Fruit fly (Drosophila melanogaster) Kc167 (cell line): ENCODE measurements around the gene FoxP.

Experiments
- Myc ChIP-seq: fragments of >200 bp; optimal IDR thresholded peaks from 2 replicates; lab custom pipeline; 2017; ENCODE audit warnings: missing external identifiers
- Sin3A ChIP-seq: fragments of >200 bp; optimal IDR thresholded peaks from 2 replicates; lab custom pipeline; 2018; ENCODE audit warnings: missing external identifiers
- h ChIP-seq: fragments of >200 bp; optimal IDR thresholded peaks from 3 replicates; lab custom pipeline; 2018; ENCODE audit warnings: missing external identifiers
- insv ChIP-seq: fragments of >200 bp; optimal IDR thresholded peaks from 3 replicates; lab custom pipeline; 2018; ENCODE audit warnings: missing external identifiers
- psq ChIP-seq: fragments of >200 bp; optimal IDR thresholded peaks from 2 replicates; lab custom pipeline; 2017; ENCODE audit warnings: missing external identifiers
- ttk ChIP-seq: sonication (Bioruptor generic); optimal IDR thresholded peaks from 2 replicates; lab custom pipeline; 2017; ENCODE audit warnings: missing external identifiers

Gene FoxP

DNA sequence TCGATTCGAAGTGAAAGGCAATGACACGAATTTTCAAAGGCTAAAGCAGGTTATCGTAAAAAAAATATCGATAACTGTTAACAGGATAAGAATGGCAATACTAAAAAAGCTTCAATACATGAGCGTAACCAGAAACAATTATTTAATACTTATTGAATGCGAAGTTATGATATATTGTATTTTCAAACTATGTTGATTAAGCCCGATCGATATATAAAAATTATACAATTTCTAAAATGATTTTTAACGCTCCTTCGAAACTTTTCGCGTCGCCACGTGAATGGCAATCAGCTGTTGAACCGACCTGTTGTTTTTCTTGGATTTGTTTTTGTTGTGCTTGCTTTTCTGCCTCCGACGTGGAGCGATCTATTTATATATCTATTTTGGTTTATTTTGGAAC lies 25.5 kb upstream of the FoxP start, which contains the start of the genes Alg12 and Rpt3R:
Alg12 (plus strand) TSS at position 305 of the 400 bp plus-strand sequence.
Rpt3R (minus strand) TSS at position 324 of the 400 bp plus-strand sequence.
- TF ChIP-seq psq (lab: Kevin White, UChicago) = no peak
- TF ChIP-seq Myc (lab: Kevin White, UChicago) = no peak
- no peak for TF ChIP-seq ttk (lab: Kevin White, UChicago)
- no peak for TF ChIP-seq h (lab: Kevin White, UChicago)
- no peak for TF ChIP-seq insv (lab: Kevin White, UChicago)
- TF ChIP-seq Sin3A (lab: Kevin White, UChicago) = no peak

DNA sequence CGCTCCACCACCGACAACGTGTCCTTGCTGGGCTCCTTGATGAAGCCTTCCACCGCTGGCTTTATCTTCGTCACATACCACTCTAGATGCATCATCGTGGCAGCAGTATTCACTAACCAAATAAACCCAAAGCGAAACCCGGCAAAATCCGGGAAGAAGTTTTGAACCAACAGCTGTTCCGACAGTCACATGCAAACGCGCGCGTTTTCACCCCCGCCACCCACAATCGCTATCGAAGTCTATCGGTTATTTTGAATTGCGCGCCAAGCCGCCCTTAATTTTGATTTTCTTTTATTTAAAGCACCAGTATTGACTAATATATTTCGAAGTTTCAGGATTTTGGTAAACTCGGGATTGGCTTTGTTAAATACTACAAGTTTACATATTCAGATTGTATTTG lies 23.8 kb upstream of the FoxP start, which contains the start of gene Tti1:
Tti1 (minus strand) TSS at position 200 of the 400 bp plus-strand sequence.
- TF ChIP-seq psq (lab: Kevin White, UChicago) = no peak
- TF ChIP-seq h (lab: Kevin White, UChicago) = no peak
- TF ChIP-seq ttk (lab: Kevin White, UChicago) = no peak
- no peak for TF ChIP-seq insv (lab: Kevin White, UChicago)
- no peak for TF ChIP-seq Sin3A (lab: Kevin White, UChicago)
- TF ChIP-seq Myc (lab: Kevin White, UChicago) = no peak

DNA sequence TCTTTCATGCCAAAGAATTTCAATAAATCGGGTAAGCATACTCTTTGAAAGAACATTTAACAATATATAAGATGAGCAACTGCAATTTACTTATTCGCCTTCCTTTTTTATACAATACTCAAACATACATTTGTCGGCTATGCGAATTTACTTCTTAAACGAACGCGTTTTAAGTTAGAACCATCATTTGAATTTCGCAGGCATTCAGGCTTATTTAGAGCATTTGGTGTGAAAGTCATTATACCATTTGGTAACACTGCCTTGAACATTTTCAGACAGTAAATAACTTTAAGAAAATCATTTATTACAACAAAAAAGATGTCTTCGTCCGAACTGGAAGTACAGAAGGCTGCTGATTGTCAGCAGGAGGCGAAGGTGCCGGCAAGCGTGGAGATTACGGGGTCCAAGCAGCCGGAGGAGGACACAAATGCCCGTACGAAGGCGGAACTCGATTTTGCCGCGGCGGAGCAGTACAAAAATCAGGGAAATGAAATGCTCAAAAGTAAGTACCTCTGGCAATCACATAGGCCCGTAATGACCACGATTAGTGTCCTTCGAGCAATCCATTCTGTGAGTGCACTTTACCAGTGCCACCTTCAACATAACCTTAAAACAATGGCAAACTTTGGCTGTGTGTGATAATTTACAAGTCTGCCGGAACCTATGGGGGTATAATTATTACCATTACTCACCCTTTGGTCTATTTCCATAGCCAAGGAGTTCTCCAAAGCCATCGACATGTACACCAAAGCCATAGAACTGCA lies 17.4 kb upstream of the FoxP start:
- no peak for TF ChIP-seq ttk (lab: Kevin White, UChicago)
- no peak for TF ChIP-seq insv (lab: Kevin White, UChicago)
- TF ChIP-seq h (lab: Kevin White, UChicago) = no peak
- TF ChIP-seq psq (lab: Kevin White, UChicago) = no peak
- TF ChIP-seq Sin3A (lab: Kevin White, UChicago) = no peak
- no peak for TF ChIP-seq Myc (lab: Kevin White, UChicago)

DNA sequence ATGACTTTTGCATAAGTTTGCCTTT lies 17.0 kb upstream of the FoxP start, which contains the start of gene PpD3:
PpD3 (plus strand) TSS at position 1 of the 25 bp plus-strand sequence.
- no peak for TF ChIP-seq Myc (lab: Kevin White, UChicago)

DNA sequence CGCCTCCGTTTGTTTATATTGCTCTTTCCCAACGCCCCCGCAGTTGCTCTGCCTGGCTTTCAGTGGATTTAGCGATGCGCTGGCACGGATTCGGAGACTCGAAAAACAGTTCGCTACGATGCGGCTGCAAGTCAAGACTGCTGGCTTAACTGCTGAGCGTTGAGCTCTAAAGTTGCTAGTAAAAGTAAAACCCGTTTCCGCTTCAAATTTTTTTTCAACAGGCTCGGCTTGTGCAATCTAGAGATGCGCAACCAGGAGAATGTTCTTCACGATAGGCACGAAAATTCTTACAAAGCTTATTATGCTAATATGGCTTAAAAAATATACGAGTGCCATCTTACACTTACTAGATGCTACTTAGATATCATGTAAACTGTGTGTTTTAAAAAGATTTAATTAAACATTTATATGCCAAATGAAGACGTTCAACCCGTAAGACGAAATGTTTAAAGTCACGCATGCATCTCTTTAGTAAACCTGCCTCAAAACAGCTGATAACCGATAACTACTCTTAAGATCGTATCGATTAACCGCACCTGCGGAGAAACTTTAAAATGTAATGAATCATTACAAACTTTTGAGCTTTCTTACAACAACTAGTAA lies 16.7 kb upstream of the FoxP start, which contains the start of gene CG12948:
CG12948 (minus strand) TSS at position 473 of the 603 bp plus-strand sequence.
- TF ChIP-seq h (lab: Kevin White, UChicago) (no peak), Sin3A (lab: Kevin White, UChicago) (no peak), psq (lab: Kevin White, UChicago) (no peak), ttk (lab: Kevin White, UChicago) (no peak), insv (lab: Kevin White, UChicago) (no peak)

DNA sequence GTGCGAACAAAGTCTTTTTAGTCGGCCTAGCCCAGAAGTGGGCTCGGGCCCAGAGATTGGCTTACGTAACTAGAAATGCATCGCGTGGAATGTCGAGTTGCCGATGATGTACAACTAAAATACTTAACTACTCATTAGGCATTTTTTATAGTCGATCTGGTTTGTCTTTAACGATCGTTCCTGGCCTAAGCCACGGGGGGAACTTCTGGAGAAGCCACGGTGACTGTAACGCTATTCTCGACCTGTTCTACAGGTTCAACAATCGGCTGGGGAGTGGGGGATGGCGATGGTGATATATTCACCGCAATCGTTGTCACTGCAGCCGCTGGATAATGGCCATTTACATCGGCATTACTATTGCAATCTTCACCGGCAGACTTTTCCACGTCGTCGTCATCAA lies 15.6 kb upstream of the FoxP start, which contains the start of gene CG34409:
CG34409 (minus strand) TSS at position 101 of the 400 bp plus-strand sequence.
- TF ChIP-seq Sin3A (lab: Kevin White, UChicago) (no peak), h (lab: Kevin White, UChicago) (no peak), Myc (lab: Kevin White, UChicago) (no peak), insv (lab: Kevin White, UChicago) (no peak), psq (lab: Kevin White, UChicago) (no peak), ttk (lab: Kevin White, UChicago) (no peak)

DNA sequence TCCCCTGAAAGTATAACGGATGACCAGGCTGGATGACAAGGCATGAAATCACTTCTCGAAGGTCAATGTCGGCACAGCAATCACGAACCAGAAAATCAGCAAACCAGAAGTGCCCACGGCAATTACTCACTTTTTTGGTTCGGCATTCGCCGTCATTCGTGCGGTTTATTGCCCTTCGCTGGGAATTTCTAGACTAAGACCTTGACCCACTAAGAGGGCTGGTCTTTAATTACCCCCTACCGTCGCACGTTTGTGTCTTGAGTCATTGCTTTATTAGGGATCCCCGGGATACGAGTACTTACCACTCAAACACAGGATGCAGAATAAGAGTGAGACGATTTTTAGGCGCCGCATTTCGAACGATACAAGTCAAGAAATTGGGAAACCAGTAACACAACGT lies 14.8 kb upstream of the FoxP start:
- TF ChIP-seq Myc (lab: Kevin White, UChicago) = no peak
- no peak for TF ChIP-seq insv (lab: Kevin White, UChicago)
- no peak for TF ChIP-seq h (lab: Kevin White, UChicago)
- TF ChIP-seq Sin3A (lab: Kevin White, UChicago) = no peak
- no peak for TF ChIP-seq psq (lab: Kevin White, UChicago)
- no peak for TF ChIP-seq ttk (lab: Kevin White, UChicago)

DNA sequence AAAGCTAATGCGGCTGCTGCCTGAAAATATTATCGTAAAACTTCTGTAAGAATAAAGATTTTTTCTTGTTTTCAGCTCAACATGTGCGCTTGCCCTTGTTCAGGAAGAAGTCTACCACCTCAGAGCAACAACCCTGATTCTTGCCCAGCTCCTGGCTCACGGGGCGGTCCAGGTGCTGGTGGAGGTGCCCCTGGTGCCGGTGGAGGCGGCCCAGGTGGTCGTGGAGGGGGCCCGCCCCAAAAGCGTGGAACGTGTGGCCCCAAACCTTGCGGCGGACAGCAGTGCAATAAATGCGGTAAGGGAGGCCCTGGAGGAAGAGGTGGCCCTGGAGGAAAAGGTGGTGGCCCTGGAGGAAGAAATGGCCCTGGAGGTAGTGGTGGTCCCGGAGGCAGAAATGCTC lies 13.3 kb upstream of the FoxP start:
- no peak for TF ChIP-seq Sin3A (lab: Kevin White, UChicago)
- TF ChIP-seq ttk (lab: Kevin White, UChicago) = no peak
- TF ChIP-seq insv (lab: Kevin White, UChicago) = no peak
- no peak for TF ChIP-seq h (lab: Kevin White, UChicago)
- no peak for TF ChIP-seq psq (lab: Kevin White, UChicago)

DNA sequence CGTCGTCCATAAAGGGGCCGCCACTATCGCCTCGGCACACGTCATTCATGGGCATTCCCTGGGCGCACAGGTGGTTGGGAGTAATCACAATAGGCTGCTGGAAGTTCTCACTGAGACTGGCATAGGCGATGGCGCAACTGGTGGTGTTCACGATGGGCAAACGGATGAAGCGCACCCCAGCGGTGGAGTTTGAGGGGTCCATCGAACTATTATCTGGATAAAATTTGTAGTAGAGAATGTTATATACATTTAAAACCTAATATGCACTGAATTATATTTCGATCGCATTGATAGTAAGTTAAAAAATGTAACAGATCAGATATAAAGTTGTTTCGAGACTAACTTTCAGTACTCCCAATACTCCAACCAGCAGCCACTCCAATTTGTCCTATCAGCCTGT lies 12.5 kb upstream of the FoxP start, which contains the start of gene CG31415:
CG31415 (plus strand) TSS at position 301 of the 400 bp plus-strand sequence.
- TF ChIP-seq h (lab: Kevin White, UChicago) (no peak), Sin3A (lab: Kevin White, UChicago) (no peak), Myc (lab: Kevin White, UChicago) (no peak), insv (lab: Kevin White, UChicago) (no peak), ttk (lab: Kevin White, UChicago) (no peak), psq (lab: Kevin White, UChicago) (no peak)

DNA sequence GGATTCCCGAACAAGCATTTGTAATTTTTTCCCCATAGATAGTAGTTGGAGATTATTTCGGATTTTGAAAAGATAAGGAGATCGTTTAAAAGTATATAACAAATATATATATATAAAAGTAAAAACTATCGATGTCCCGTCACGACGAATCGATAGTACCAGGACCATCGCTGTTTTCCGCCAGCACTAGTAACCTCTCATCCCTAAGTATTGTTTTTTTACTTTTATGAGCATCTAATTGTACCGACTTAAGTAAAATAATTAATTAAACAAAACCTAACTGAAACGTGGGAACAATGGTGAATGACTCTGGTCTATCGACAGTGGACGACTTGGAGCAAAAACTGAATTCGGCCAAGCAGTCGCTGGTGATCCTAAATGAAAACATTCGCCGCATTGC lies 10.0 kb upstream of the FoxP start, which contains the start of gene Pnn:
Pnn (plus strand) TSS at position 187 of the 400 bp plus-strand sequence.
- TF ChIP-seq Myc (lab: Kevin White, UChicago) (no peak), ttk (lab: Kevin White, UChicago) (no peak), insv (lab: Kevin White, UChicago) (no peak), psq (lab: Kevin White, UChicago) (no peak), h (lab: Kevin White, UChicago) (no peak), Sin3A (lab: Kevin White, UChicago) (no peak)

DNA sequence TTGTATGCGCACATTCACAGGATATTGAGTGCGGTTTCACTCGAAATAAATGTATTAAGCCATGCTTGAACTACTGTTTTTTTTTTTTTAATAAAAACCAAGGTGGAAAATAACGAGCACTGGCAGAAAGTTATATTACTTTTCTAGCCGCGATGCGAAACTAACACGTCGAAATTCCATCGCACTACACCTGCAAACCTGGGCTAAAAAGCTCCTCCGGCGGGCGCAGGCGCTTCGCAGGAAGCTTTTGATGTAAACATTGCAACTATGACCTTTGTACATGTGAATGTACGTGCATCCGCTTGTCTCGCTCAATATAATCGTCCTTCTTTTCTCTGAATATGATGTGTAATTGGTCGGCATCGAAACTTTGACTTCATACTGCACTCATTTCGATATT lies 9.1 kb upstream of the FoxP start, which contains the start of gene side-VII:
side-VII (minus strand) TSS at position 187 of the 400 bp plus-strand sequence.
- TF ChIP-seq Sin3A (lab: Kevin White, UChicago) = no peak
- no peak for TF ChIP-seq insv (lab: Kevin White, UChicago)
- no peak for TF ChIP-seq Myc (lab: Kevin White, UChicago)
- TF ChIP-seq ttk (lab: Kevin White, UChicago) = no peak
- TF ChIP-seq h (lab: Kevin White, UChicago) = no peak
- TF ChIP-seq psq (lab: Kevin White, UChicago) = no peak
